Fruit fly (Drosophila melanogaster) whole organism, embryonic: Measurements from ENCODE around the gene CG15208.

ENCODE experiments used
- ATbp ChIP-seq: fragments of 200-800 bp; sonication (Bioruptor generic); optimal IDR thresholded peaks from 2 replicates; lab custom pipeline; 2017; ENCODE audit warnings: missing biosample characterization, mild to moderate bottlenecking, missing genetic modification characterization, missing genetic modification reagents
- Abd-B ChIP-seq: fragments of 200-800 bp; sonication (Bioruptor generic); optimal IDR thresholded peaks from 2 replicates; lab custom pipeline; 2018; ENCODE audit warnings: missing biosample characterization, mild to moderate bottlenecking, missing genetic modification characterization, moderate library complexity
- Aef1 ChIP-seq: fragments of 200-800 bp; sonication (Bioruptor generic); IDR thresholded peaks from 3 replicates; pipeline ENCODE4 v1.3.6; 2022; ENCODE audit warnings: missing biosample characterization, missing genetic modification characterization
- Antp ChIP-seq: fragments of 200-800 bp; sonication (Bioruptor generic); optimal IDR thresholded peaks from 3 replicates; lab custom pipeline; 2016; ENCODE audit warnings: missing biosample characterization, missing genetic modification characterization
- Atf3 ChIP-seq: fragments of 200-800 bp; sonication (Bioruptor generic); optimal IDR thresholded peaks from 3 replicates; lab custom pipeline; 2016; ENCODE audit warnings: missing biosample characterization, missing genetic modification characterization
- CG10209 ChIP-seq: fragments of 200-800 bp; sonication (Bioruptor generic); optimal IDR thresholded peaks from 3 replicates; lab custom pipeline; 2017; ENCODE audit warnings: missing biosample characterization, mild to moderate bottlenecking, missing genetic modification characterization, missing genetic modification reagents
- CG10431 ChIP-seq: fragments of 200-800 bp; sonication (Bioruptor generic); optimal IDR thresholded peaks from 3 replicates; lab custom pipeline; 2018; ENCODE audit warnings: missing biosample characterization, mild to moderate bottlenecking, missing genetic modification characterization
- CG12744 ChIP-seq: fragments of 200-800 bp; sonication (Bioruptor generic); optimal IDR thresholded peaks from 2 replicates; lab custom pipeline; 2016; ENCODE audit warnings: missing biosample characterization, missing genetic modification characterization
- CG12942 ChIP-seq: fragments of 200-800 bp; sonication (Bioruptor generic); optimal IDR thresholded peaks from 3 replicates; lab custom pipeline; 2016; ENCODE audit warnings: missing biosample characterization, missing genetic modification characterization
- CG13424 ChIP-seq: fragments of 200-800 bp; sonication (Bioruptor generic); optimal IDR thresholded peaks from 2 replicates; lab custom pipeline; 2019; ENCODE audit warnings: missing biosample characterization, mild to moderate bottlenecking, missing genetic modification characterization, moderate library complexity
- CG13894 ChIP-seq: fragments of 200-800 bp; sonication (Bioruptor generic); optimal IDR thresholded peaks from 3 replicates; lab custom pipeline; 2018; ENCODE audit warnings: missing biosample characterization, mild to moderate bottlenecking, missing genetic modification characterization, moderate library complexity
- CG15479 ChIP-seq: fragments of 200-800 bp; sonication (Bioruptor generic); optimal IDR thresholded peaks from 3 replicates; lab custom pipeline; 2019; ENCODE audit warnings: missing biosample characterization, mild to moderate bottlenecking, missing genetic modification characterization, moderate library complexity
- CG16813 ChIP-seq: fragments of 200-800 bp; sonication (Bioruptor generic); IDR thresholded peaks from 3 replicates; pipeline ENCODE4 v1.3.6; 2022; ENCODE audit warnings: missing biosample characterization, missing genetic modification characterization; ENCODE audit not compliant: partially characterized antibody
- CG17612 ChIP-seq: fragments of 200-800 bp; sonication (Bioruptor generic); IDR thresholded peaks from 2 replicates; pipeline ENCODE4 v1.3.6; 2022; ENCODE audit warnings: missing biosample characterization, missing genetic modification characterization
- CG17802 ChIP-seq: fragments of 200-800 bp; sonication (Bioruptor generic); optimal IDR thresholded peaks from 2 replicates; lab custom pipeline; 2018; ENCODE audit warnings: missing biosample characterization, mild to moderate bottlenecking, missing genetic modification characterization, moderate library complexity
- CG18011 ChIP-seq: fragments of 200-800 bp; sonication (Bioruptor generic); optimal IDR thresholded peaks from 2 replicates; lab custom pipeline; 2017; ENCODE audit warnings: missing biosample characterization, missing genetic modification characterization, mild to moderate bottlenecking, moderate library complexity, missing genotype
- CG2875 ChIP-seq: fragments of 200-800 bp; sonication (Bioruptor generic); optimal IDR thresholded peaks from 2 replicates; lab custom pipeline; 2017; ENCODE audit warnings: missing biosample characterization, mild to moderate bottlenecking, missing genetic modification characterization, missing genetic modification reagents
- CG32532 ChIP-seq: fragments of 200-800 bp; sonication (Bioruptor generic); IDR thresholded peaks from 2 replicates; pipeline ENCODE4 v1.3.6; 2022; ENCODE audit warnings: missing biosample characterization, missing genetic modification characterization
- CG4404 ChIP-seq: fragments of 200-800 bp; sonication (Bioruptor generic); IDR thresholded peaks from 2 replicates; pipeline ENCODE4 v1.3.6; 2022; ENCODE audit warnings: missing biosample characterization, missing genetic modification characterization
- CG4707 ChIP-seq: fragments of 200-800 bp; sonication (Bioruptor generic); optimal IDR thresholded peaks from 2 replicates; lab custom pipeline; 2018; ENCODE audit warnings: missing biosample characterization, mild to moderate bottlenecking, missing genetic modification characterization, moderate library complexity
- CG6254 ChIP-seq: fragments of 200-800 bp; sonication (Bioruptor generic); optimal IDR thresholded peaks from 3 replicates; lab custom pipeline; 2017; ENCODE audit warnings: mild to moderate bottlenecking, missing biosample characterization, missing genetic modification reagents, missing genetic modification characterization
- CG8478 ChIP-seq: fragments of >200 bp; optimal IDR thresholded peaks from 2 replicates; lab custom pipeline; 2018
- CG8924 ChIP-seq: fragments of 200-800 bp; optimal IDR thresholded peaks from 3 replicates; lab custom pipeline; 2019; ENCODE audit warnings: missing biosample characterization, mild to moderate bottlenecking, missing genetic modification characterization, moderate library complexity
- CG9437 ChIP-seq: fragments of 200-800 bp; sonication (Bioruptor generic); optimal IDR thresholded peaks from 2 replicates; lab custom pipeline; 2018; ENCODE audit warnings: missing biosample characterization, mild to moderate bottlenecking, missing genetic modification characterization
- CG9797 ChIP-seq: fragments of 200-800 bp; sonication (Bioruptor generic); optimal IDR thresholded peaks from 3 replicates; lab custom pipeline; 2018; ENCODE audit warnings: missing biosample characterization, mild to moderate bottlenecking, missing genetic modification characterization
- Chrac-16 ChIP-seq: fragments of 200-800 bp; sonication (Bioruptor generic); optimal IDR thresholded peaks from 3 replicates; lab custom pipeline; 2016; ENCODE audit warnings: missing biosample characterization, missing genetic modification characterization
- Dad ChIP-seq: fragments of 200-800 bp; sonication (Bioruptor generic); optimal IDR thresholded peaks from 3 replicates; lab custom pipeline; 2016; ENCODE audit warnings: missing biosample characterization, missing genetic modification characterization
- Deaf1 ChIP-seq: fragments of 200-800 bp; optimal IDR thresholded peaks from 3 replicates; lab custom pipeline; 2019; ENCODE audit warnings: missing biosample characterization, mild to moderate bottlenecking, missing genetic modification characterization, moderate library complexity
- Dp ChIP-seq: fragments of 200-800 bp; sonication (Bioruptor generic); optimal IDR thresholded peaks from 2 replicates; lab custom pipeline; 2018; ENCODE audit warnings: missing biosample characterization, mild to moderate bottlenecking, missing genetic modification characterization, moderate library complexity
- Ets97D ChIP-seq: fragments of 200-800 bp; sonication (Bioruptor generic); optimal IDR thresholded peaks from 3 replicates; lab custom pipeline; 2016; ENCODE audit warnings: missing biosample characterization, missing genetic modification characterization
- Hr3 ChIP-seq: fragments of 200-800 bp; sonication (Bioruptor generic); optimal IDR thresholded peaks from 3 replicates; lab custom pipeline; 2016; ENCODE audit warnings: missing biosample characterization, missing genetic modification characterization
- Oaz ChIP-seq: fragments of 200-800 bp; sonication (Bioruptor generic); IDR thresholded peaks from 2 replicates; pipeline ENCODE4 v1.3.6; 2022; ENCODE audit warnings: missing biosample characterization, missing genetic modification characterization
- Oli ChIP-seq: fragments of 200-800 bp; sonication (Bioruptor generic); optimal IDR thresholded peaks from 2 replicates; lab custom pipeline; 2018; ENCODE audit warnings: missing biosample characterization, mild to moderate bottlenecking, missing genetic modification characterization, moderate library complexity
- Spps ChIP-seq: fragments of 200-800 bp; sonication (Bioruptor generic); optimal IDR thresholded peaks from 2 replicates; lab custom pipeline; 2018; ENCODE audit warnings: missing biosample characterization, mild to moderate bottlenecking, missing genetic modification characterization
- abd-A ChIP-seq: fragments of 200-800 bp; sonication (Bioruptor generic); optimal IDR thresholded peaks from 3 replicates; lab custom pipeline; 2019; ENCODE audit warnings: missing biosample characterization, mild to moderate bottlenecking, missing genetic modification characterization, moderate library complexity
- cad ChIP-seq: fragments of >200 bp; optimal IDR thresholded peaks from 2 replicates; lab custom pipeline; 2017; ENCODE audit warnings: missing biosample characterization, missing genetic modification characterization
- caup ChIP-seq: fragments of 200-800 bp; sonication (Bioruptor generic); optimal IDR thresholded peaks from 3 replicates; lab custom pipeline; 2017; ENCODE audit warnings: missing biosample characterization, mild to moderate bottlenecking, missing genetic modification characterization, moderate library complexity; ENCODE audit not compliant: severe bottlenecking
- croc ChIP-seq: fragments of 200-800 bp; sonication (Bioruptor generic); conservative IDR thresholded peaks from 3 replicates; pipeline ENCODE4 v1.3.6; 2022; ENCODE audit warnings: missing biosample characterization, missing genetic modification characterization
- dpn ChIP-seq, 2 experiments: fragments of 200-800 bp; sonication (Bioruptor generic); optimal IDR thresholded peaks; 3 replicates each; lab custom pipeline; 2016; ENCODE audit warnings: missing biosample characterization in 2 of 2, missing genetic modification characterization in 2 of 2
- esg ChIP-seq: fragments of 200-800 bp; sonication (Bioruptor generic); conservative IDR thresholded peaks from 2 replicates; pipeline ENCODE4 v1.3.6; 2022; ENCODE audit warnings: missing biosample characterization, missing genetic modification characterization
- gce ChIP-seq: fragments of 200-800 bp; sonication (Bioruptor generic); IDR thresholded peaks from 3 replicates; pipeline ENCODE4 v1.3.6; 2022; ENCODE audit warnings: missing biosample characterization, missing genetic modification characterization
- gem ChIP-seq: fragments of 200-800 bp; sonication (Bioruptor generic); optimal IDR thresholded peaks from 2 replicates; lab custom pipeline; 2019; ENCODE audit warnings: missing biosample characterization, mild to moderate bottlenecking, missing genetic modification characterization, moderate library complexity
- lov ChIP-seq, 2 experiments: fragments of 200-800 bp in 1 of 2; fragments of >200 bp in 1 of 2; sonication (Bioruptor generic) in 1 of 2; IDR thresholded peaks in 1 of 2; optimal IDR thresholded peaks in 1 of 2; 2 replicates in 1 of 2; 3 replicates in 1 of 2; pipeline versions ENCODE4 v1.3.6 to Lab custom; 2017 to 2022; ENCODE audit warnings: missing biosample characterization in 1 of 2, missing genetic modification characterization in 1 of 2
- odd ChIP-seq: fragments of 200-800 bp; sonication (Bioruptor generic); optimal IDR thresholded peaks from 2 replicates; lab custom pipeline; 2017; ENCODE audit warnings: missing biosample characterization, mild to moderate bottlenecking, missing genetic modification characterization
- prd ChIP-seq, 3 experiments: fragments of >200 bp in 2 of 3; fragments of 200-800 bp in 1 of 3; sonication (Bioruptor generic) in 1 of 3; optimal IDR thresholded peaks in 2 of 3; IDR thresholded peaks in 1 of 3; 2 replicates in 2 of 3; 3 replicates in 1 of 3; pipeline versions ENCODE4 v1.3.6 to Lab custom; 2017 to 2022; ENCODE audit warnings: missing biosample characterization in 1 of 3, missing genetic modification characterization in 1 of 3
- schlank ChIP-seq: fragments of 200-800 bp; sonication (Bioruptor generic); optimal IDR thresholded peaks from 2 replicates; lab custom pipeline; 2018; ENCODE audit warnings: missing biosample characterization, mild to moderate bottlenecking, missing genetic modification characterization
- sisA ChIP-seq: fragments of 200-800 bp; sonication (Bioruptor generic); IDR thresholded peaks from 2 replicates; pipeline ENCODE4 v1.3.6; 2022; ENCODE audit warnings: missing biosample characterization, missing genetic modification characterization
- unc-4 ChIP-seq: fragments of 200-800 bp; sonication (Bioruptor generic); IDR thresholded peaks from 2 replicates; pipeline ENCODE4 v1.3.6; 2022; ENCODE audit warnings: missing biosample characterization, missing genetic modification characterization; ENCODE audit not compliant: partially characterized antibody
- zfh2 ChIP-seq: fragments of 200-800 bp; sonication (Bioruptor generic); optimal IDR thresholded peaks from 2 replicates; lab custom pipeline; 2016; ENCODE audit warnings: missing biosample characterization, missing genetic modification characterization

CG15208 gene

dm6 chrX:10857376-10857775, 42.4 kb upstream of the CG15208 start, which contains the start of the genes sofe and CG2186 (continued):
- TF ChIP-seq CG13424 (peak; percentile 65), CG2875 (GFP tag; lab: Kevin White, UChicago) (no peak), CG17612 (GFP tag; lab: Robert Waterston, UW) (no peak), sisA (peak; percentile 54), Aef1 (0 out of 3 replicates have a peak, but pooled peaks have one; percentile 20), Dad (GFP tag; lab: Kevin White, UChicago) (no peak), croc (GFP tag; lab: Robert Waterston, UW) (no peak), CG13894 (tag; lab: Kevin White, UChicago) (no peak), CG8478 (no peak), schlank (tag; lab: Kevin White, UChicago) (no peak), CG17802 (tag; lab: Kevin White, UChicago) (no peak), Chrac-16 (GFP tag; lab: Kevin White, UChicago) (peak; percentile 58), CG4707 (GFP tag; lab: Kevin White, UChicago) (no peak), CG12744 (GFP tag; lab: Kevin White, UChicago) (peak; percentile 22), CG15479 (GFP tag; lab: Kevin White, UChicago) (peak; percentile 6), Abd-B (GFP tag; lab: Kevin White, UChicago) (peak; percentile 35), dpn (GFP tag; optimal IDR thresholded peaks at IDR 0.05; lab: Kevin White, UChicago) (peak; percentile 42 to 70), CG9437 (no peak), caup (GFP tag; lab: Kevin White, UChicago) (peak; percentile 47), CG6254 (GFP tag; lab: Kevin White, UChicago) (no peak), CG10209 (GFP tag; lab: Kevin White, UChicago) (peak; percentile 43), gem (tag; lab: Kevin White, UChicago) (no peak), ATbp (GFP tag; lab: Kevin White, UChicago) (no peak), CG4404 (GFP tag; lab: Robert Waterston, UW) (peak; percentile 45), unc-4 (peak; percentile 89), Dp (peak; percentile 76), esg (GFP tag; lab: Robert Waterston, UW) (no peak; the same call in 1 of the 2 replicates), Antp (GFP tag; lab: Kevin White, UChicago) (peak; percentile 46), Ets97D (GFP tag; lab: Kevin White, UChicago) (peak; percentile 79), Oli (tag; lab: Kevin White, UChicago) (peak; percentile 13), Deaf1 (tag; lab: Kevin White, UChicago) (peak; percentile 51), zfh2 (GFP tag; lab: Kevin White, UChicago) (peak; percentile 56), lov (optimal IDR thresholded peaks at IDR 0.05; lab: Kevin White, UChicago) (no peak), lov (GFP tag; IDR thresholded peaks at IDR 0.05; lab: Robert Waterston, UW) (no peak), Atf3 (GFP tag; lab: Kevin White, UChicago) (peak; percentile 3), Hr3 (GFP tag; lab: Kevin White, UChicago) (peak; percentile 43), cad (GFP tag; lab: Kevin White, UChicago) (no peak), abd-A (no peak), odd (no peak), CG18011 (GFP tag; lab: Kevin White, UChicago) (peak; percentile 12), CG32532 (GFP tag; lab: Robert Waterston, UW) (peak; percentile 56), Spps (no peak), CG10431 (GFP tag; lab: Kevin White, UChicago) (no peak), CG16813 (GFP tag; lab: Robert Waterston, UW) (peak; percentile 86), Oaz (GFP tag; lab: Robert Waterston, UW) (no peak), CG9797 (peak; percentile 55), prd (optimal IDR thresholded peaks at IDR 0.05; lab: Kevin White, UChicago) (no peak), prd (GFP tag; IDR thresholded peaks at IDR 0.05; lab: Robert Waterston, UW) (peak; percentile 67), CG8924 (peak; percentile 33), gce (GFP tag; lab: Robert Waterston, UW) (no peak), CG12942 (GFP tag; lab: Kevin White, UChicago) (peak; percentile 53)
